Fruit fly (Drosophila melanogaster) whole organism, embryonic: ENCODE results near the gene CG6766.
A peak's percentile ranks its signal among the peaks of the same experiment; 100 is the strongest.

ENCODE experiments used
- Atf6 ChIP-seq: fragments of 200-800 bp; sonication (Bioruptor generic); IDR thresholded peaks from 2 replicates; pipeline ENCODE4 v1.3.6; 2022; ENCODE audit warnings: missing biosample characterization, missing genetic modification characterization
- CG11247 ChIP-seq: fragments of 200-800 bp; sonication (Bioruptor generic); IDR thresholded peaks from 2 replicates; pipeline ENCODE4 v1.3.6; 2022; ENCODE audit warnings: missing biosample characterization, missing genetic modification characterization
- CG12942 ChIP-seq: fragments of 200-800 bp; sonication (Bioruptor generic); optimal IDR thresholded peaks from 3 replicates; lab custom pipeline; 2016; ENCODE audit warnings: missing biosample characterization, missing genetic modification characterization
- CG17361 ChIP-seq: fragments of 200-800 bp; sonication (Bioruptor generic); IDR thresholded peaks from 3 replicates; pipeline ENCODE4 v1.3.6; 2022; ENCODE audit warnings: missing biosample characterization, missing genetic modification characterization
- CG2199 ChIP-seq: fragments of 200-800 bp; sonication (Bioruptor generic); IDR thresholded peaks from 3 replicates; pipeline ENCODE4 v1.3.6; 2022; ENCODE audit warnings: missing biosample characterization, missing genetic modification characterization
- CG31441 ChIP-seq: fragments of 200-800 bp; sonication (Bioruptor generic); IDR thresholded peaks from 2 replicates; pipeline ENCODE4 v1.3.6; 2022; ENCODE audit warnings: missing biosample characterization, missing genetic modification characterization
- CG32532 ChIP-seq: fragments of 200-800 bp; sonication (Bioruptor generic); IDR thresholded peaks from 2 replicates; pipeline ENCODE4 v1.3.6; 2022; ENCODE audit warnings: missing biosample characterization, missing genetic modification characterization
- CG33213 ChIP-seq: fragments of 200-800 bp; sonication (Bioruptor generic); optimal IDR thresholded peaks from 3 replicates; lab custom pipeline; 2016; ENCODE audit warnings: missing biosample characterization, missing genetic modification characterization
- CG4282 ChIP-seq: fragments of 200-800 bp; sonication (Bioruptor generic); optimal IDR thresholded peaks from 2 replicates; lab custom pipeline; 2016; ENCODE audit warnings: missing biosample characterization, missing genetic modification characterization
- CG4360 ChIP-seq: fragments of 200-800 bp; sonication (Bioruptor generic); IDR thresholded peaks from 2 replicates; pipeline ENCODE4 v1.3.6; 2022; ENCODE audit warnings: missing biosample characterization, missing genetic modification characterization
- CG43689 ChIP-seq: fragments of 200-800 bp; sonication (Bioruptor generic); IDR thresholded peaks from 2 replicates; pipeline ENCODE4 v1.3.6; 2022; ENCODE audit warnings: missing biosample characterization, missing genetic modification characterization
- CG4404 ChIP-seq: fragments of 200-800 bp; sonication (Bioruptor generic); IDR thresholded peaks from 2 replicates; pipeline ENCODE4 v1.3.6; 2022; ENCODE audit warnings: missing biosample characterization, missing genetic modification characterization
- CG4617 ChIP-seq: fragments of 200-800 bp; sonication (Bioruptor generic); optimal IDR thresholded peaks from 3 replicates; lab custom pipeline; 2016; ENCODE audit warnings: missing biosample characterization, missing genetic modification characterization, borderline replicate concordance
- CG4820 ChIP-seq: fragments of 200-800 bp; sonication (Bioruptor generic); optimal IDR thresholded peaks from 3 replicates; lab custom pipeline; 2016; ENCODE audit warnings: missing biosample characterization, missing genetic modification characterization
- CG6683 ChIP-seq: fragments of 200-800 bp; sonication (Bioruptor generic); optimal IDR thresholded peaks from 2 replicates; lab custom pipeline; 2017; ENCODE audit warnings: missing biosample characterization, mild to moderate bottlenecking, missing genetic modification characterization, missing genetic modification reagents
- CG7372 ChIP-seq: fragments of 200-800 bp; sonication (Bioruptor generic); IDR thresholded peaks from 2 replicates; pipeline ENCODE4 v1.3.6; 2022; ENCODE audit warnings: missing biosample characterization, missing genetic modification characterization
- CG7556 ChIP-seq: fragments of 200-800 bp; sonication (Bioruptor generic); optimal IDR thresholded peaks from 2 replicates; lab custom pipeline; 2017; ENCODE audit warnings: missing biosample characterization, mild to moderate bottlenecking, missing genetic modification characterization
- CG7745 ChIP-seq: fragments of 200-800 bp; sonication (Bioruptor generic); optimal IDR thresholded peaks from 2 replicates; lab custom pipeline; 2018; ENCODE audit warnings: missing biosample characterization, mild to moderate bottlenecking, missing genetic modification characterization, moderate library complexity
- Dip2 ChIP-seq: fragments of 200-800 bp; sonication (Bioruptor generic); IDR thresholded peaks from 2 replicates; pipeline ENCODE4 v1.3.6; 2022; ENCODE audit warnings: missing biosample characterization, missing genetic modification characterization
- Dip3 ChIP-seq: fragments of 200-800 bp; sonication (Bioruptor generic); optimal IDR thresholded peaks from 3 replicates; lab custom pipeline; 2016; ENCODE audit warnings: missing biosample characterization, missing genetic modification characterization
- Drgx ChIP-seq: fragments of 200-800 bp; sonication (Bioruptor generic); IDR thresholded peaks from 2 replicates; pipeline ENCODE4 v1.3.6; 2022; ENCODE audit warnings: missing biosample characterization, missing genetic modification characterization
- Fer1 ChIP-seq: fragments of 200-800 bp; sonication (Bioruptor generic); optimal IDR thresholded peaks from 2 replicates; lab custom pipeline; 2017; ENCODE audit warnings: missing biosample characterization, mild to moderate bottlenecking, missing genetic modification characterization
- GATAe ChIP-seq: fragments of 200-800 bp; sonication (Bioruptor generic); conservative IDR thresholded peaks from 2 replicates; pipeline ENCODE4 v1.3.6; 2022; ENCODE audit warnings: missing biosample characterization, missing genetic modification characterization
- H2.0 ChIP-seq: fragments of 200-800 bp; sonication (Bioruptor generic); IDR thresholded peaks from 2 replicates; pipeline ENCODE4 v1.3.6; 2022; ENCODE audit warnings: missing biosample characterization, missing genetic modification characterization
- HmgD ChIP-seq: fragments of 200-800 bp; sonication (Bioruptor generic); optimal IDR thresholded peaks from 3 replicates; lab custom pipeline; 2016; ENCODE audit warnings: missing biosample characterization, missing genetic modification characterization
- Hmr ChIP-seq: fragments of 200-800 bp; sonication (Bioruptor generic); optimal IDR thresholded peaks from 3 replicates; lab custom pipeline; 2017; ENCODE audit warnings: mild to moderate bottlenecking, missing biosample characterization, missing genetic modification reagents, missing genetic modification characterization
- Lhr ChIP-seq: fragments of 200-800 bp; sonication (Bioruptor generic); optimal IDR thresholded peaks from 3 replicates; lab custom pipeline; 2017; ENCODE audit warnings: mild to moderate bottlenecking, missing biosample characterization, missing genetic modification reagents, missing genetic modification characterization
- Nf-YC ChIP-seq: fragments of 200-800 bp; optimal IDR thresholded peaks from 3 replicates; lab custom pipeline; 2019; ENCODE audit warnings: missing biosample characterization, mild to moderate bottlenecking, missing genetic modification characterization, moderate library complexity
- NfI ChIP-seq: fragments of 200-800 bp; sonication (Bioruptor generic); optimal IDR thresholded peaks from 3 replicates; lab custom pipeline; 2018; ENCODE audit warnings: missing biosample characterization, mild to moderate bottlenecking, missing genetic modification characterization, moderate library complexity
- Ravus ChIP-seq: fragments of 200-800 bp; sonication (Bioruptor generic); IDR thresholded peaks from 2 replicates; pipeline ENCODE4 v1.3.6; 2022; ENCODE audit warnings: missing biosample characterization, missing genetic modification characterization
- Tbp ChIP-seq: fragments of >200 bp; optimal IDR thresholded peaks from 2 replicates; lab custom pipeline; 2018; ENCODE audit warnings: missing biosample characterization, missing genetic modification characterization
- Usf ChIP-seq: fragments of 200-800 bp; sonication (Bioruptor generic); optimal IDR thresholded peaks from 2 replicates; lab custom pipeline; 2017; ENCODE audit warnings: missing genotype, missing biosample characterization, missing genetic modification characterization
- abd-A ChIP-seq: fragments of 200-800 bp; sonication (Bioruptor generic); optimal IDR thresholded peaks from 3 replicates; lab custom pipeline; 2019; ENCODE audit warnings: missing biosample characterization, mild to moderate bottlenecking, missing genetic modification characterization, moderate library complexity
- ac ChIP-seq: fragments of 200-800 bp; sonication (Bioruptor generic); optimal IDR thresholded peaks from 3 replicates; lab custom pipeline; 2017; ENCODE audit warnings: missing biosample characterization, mild to moderate bottlenecking, missing genetic modification characterization
- aop ChIP-seq: fragments of 200-800 bp; sonication (Bioruptor generic); IDR thresholded peaks from 2 replicates; pipeline ENCODE4 v1.3.6; 2022; ENCODE audit warnings: missing biosample characterization, missing genetic modification characterization
- croc ChIP-seq: fragments of 200-800 bp; sonication (Bioruptor generic); conservative IDR thresholded peaks from 3 replicates; pipeline ENCODE4 v1.3.6; 2022; ENCODE audit warnings: missing biosample characterization, missing genetic modification characterization
- crol ChIP-seq: fragments of 200-800 bp; sonication (Bioruptor generic); IDR thresholded peaks from 2 replicates; pipeline ENCODE4 v1.3.6; 2022; ENCODE audit warnings: missing biosample characterization, missing genetic modification characterization
- cwo ChIP-seq: fragments of 200-800 bp; sonication (Bioruptor generic); optimal IDR thresholded peaks from 3 replicates; lab custom pipeline; 2017; ENCODE audit warnings: missing biosample characterization, missing genetic modification characterization, mild to moderate bottlenecking, moderate library complexity, missing genetic modification reagents
- dan ChIP-seq: fragments of 200-800 bp; sonication (Bioruptor generic); IDR thresholded peaks from 2 replicates; pipeline ENCODE4 v1.3.6; 2022; ENCODE audit warnings: missing biosample characterization, missing genetic modification characterization
- ftz-f1 ChIP-seq: fragments of 200-800 bp; sonication (Bioruptor generic); optimal IDR thresholded peaks from 2 replicates; lab custom pipeline; 2016; ENCODE audit warnings: missing biosample characterization, missing genetic modification characterization
- grn ChIP-seq: fragments of 200-800 bp; sonication (Bioruptor generic); optimal IDR thresholded peaks from 3 replicates; lab custom pipeline; 2017; ENCODE audit warnings: missing biosample characterization, missing genetic modification characterization
- lola ChIP-seq, 3 experiments: fragments of >200 bp in 2 of 3; fragments of 200-800 bp in 1 of 3; sonication (Bioruptor generic) in 1 of 3; optimal IDR thresholded peaks; 2 replicates each; lab custom pipeline; 2017 to 2019; ENCODE audit warnings: missing biosample characterization in 3 of 3, missing genetic modification characterization in 3 of 3, mild to moderate bottlenecking in 1 of 3, moderate library complexity in 1 of 3
- maf-S ChIP-seq: fragments of 200-800 bp; sonication (Bioruptor generic); optimal IDR thresholded peaks from 2 replicates; lab custom pipeline; 2016; ENCODE audit warnings: missing biosample characterization, missing genetic modification characterization
- nerfin-2 ChIP-seq: fragments of 200-800 bp; sonication (Bioruptor generic); IDR thresholded peaks from 2 replicates; pipeline ENCODE4 v1.3.6; 2022; ENCODE audit warnings: missing biosample characterization, missing genetic modification characterization; ENCODE audit not compliant: partially characterized antibody
- pnt ChIP-seq: fragments of 200-800 bp; sonication (Bioruptor generic); optimal IDR thresholded peaks from 3 replicates; lab custom pipeline; 2016; ENCODE audit warnings: missing biosample characterization, missing genetic modification characterization
- ssp ChIP-seq: fragments of 200-800 bp; sonication (Bioruptor generic); IDR thresholded peaks from 2 replicates; pipeline ENCODE4 v1.3.6; 2022; ENCODE audit warnings: missing biosample characterization, missing genetic modification characterization
- tin ChIP-seq: fragments of 200-800 bp; sonication (Bioruptor generic); optimal IDR thresholded peaks from 3 replicates; lab custom pipeline; 2016; ENCODE audit warnings: missing biosample characterization, missing genetic modification characterization
- toy ChIP-seq: fragments of 200-800 bp; sonication (Bioruptor generic); IDR thresholded peaks from 2 replicates; pipeline ENCODE4 v1.3.6; 2022; ENCODE audit warnings: missing biosample characterization, missing genetic modification characterization

The CG6766 gene

dm6 chr2L:12045941-12046855 is 5.7 kb upstream of the CG6766 start, which contains the start of gene CG6770 (continued):
- peak; percentile 33 for TF ChIP-seq CG12942
- no peak for TF ChIP-seq dan
- no peak for TF ChIP-seq grn (GFP tag; lab: Kevin White, UChicago)
- TF ChIP-seq CG2199 (GFP tag; lab: Robert Waterston, UW), result no peak
- TF ChIP-seq Usf (GFP tag; lab: Kevin White, UChicago), result peak; percentile 22
- no peak; the same call in 1 of the 2 replicates for TF ChIP-seq CG43689
- TF ChIP-seq CG4404, result peak; percentile 57; the same call in 1 of the 2 replicates
- peak; percentile 82 for TF ChIP-seq CG11247
- TF ChIP-seq croc (GFP tag; lab: Robert Waterston, UW), result 0 out of 3 replicates have a peak, but pooled peaks have one; percentile 23
- TF ChIP-seq GATAe, result no peak
- TF ChIP-seq ssp, result peak; percentile 68; the same call in 1 of the 2 replicates
- TF ChIP-seq H2.0, result peak; percentile 73
- TF ChIP-seq CG7745 (tag; lab: Kevin White, UChicago), result no peak
- TF ChIP-seq CG17361 (GFP tag; lab: Robert Waterston, UW), result peak; percentile 81
- TF ChIP-seq Lhr, result peak; percentile 32
- TF ChIP-seq Dip2, result no peak
- peak; percentile 87 for TF ChIP-seq Drgx (GFP tag; lab: Robert Waterston, UW)
- TF ChIP-seq Ravus (GFP tag; lab: Robert Waterston, UW), result no peak; the same call in 1 of the 2 replicates
- peak; percentile 90 for TF ChIP-seq Atf6 (GFP tag; lab: Robert Waterston, UW)
- TF ChIP-seq Hmr (GFP tag; lab: Kevin White, UChicago), result peak; percentile 88
- no peak for TF ChIP-seq pnt
- TF ChIP-seq lola (GFP tag; optimal IDR thresholded peaks at IDR 0.05; lab: Kevin White, UChicago), result peak in 1 of 3 experiments; percentile 19

DNA sequence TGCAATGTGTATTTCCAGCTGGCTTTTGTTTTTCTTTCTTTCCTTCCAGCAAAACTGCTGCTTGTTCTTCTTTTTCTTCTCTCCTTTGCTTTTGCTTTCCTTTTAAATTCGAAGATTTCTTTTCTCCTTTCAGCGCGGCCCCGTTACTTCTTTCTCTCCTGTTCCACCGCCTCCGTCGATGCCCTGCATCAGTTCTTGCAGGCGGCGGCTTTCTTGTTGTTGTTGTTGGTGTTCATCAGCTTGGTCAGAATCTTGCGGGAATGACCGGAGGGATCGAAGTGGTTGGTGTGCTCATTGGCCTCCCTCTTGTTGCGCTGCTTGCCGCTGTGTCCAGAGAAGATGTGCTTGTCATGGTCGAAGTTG is 5.1 kb upstream of the CG6766 start:
- TF ChIP-seq crol (GFP tag; lab: Robert Waterston, UW) (0 out of 2 replicates have a peak, but pooled peaks have one; percentile 39), Dip3 (GFP tag; lab: Kevin White, UChicago) (no peak), CG33213 (GFP tag; lab: Kevin White, UChicago) (no peak), Nf-YC (tag; lab: Kevin White, UChicago) (no peak), aop (GFP tag; lab: Robert Waterston, UW) (no peak), toy (GFP tag; lab: Robert Waterston, UW) (no peak), maf-S (no peak), CG7556 (no peak), CG4360 (GFP tag; lab: Robert Waterston, UW) (peak; percentile 65), ftz-f1 (no peak), abd-A (no peak), HmgD (GFP tag; lab: Kevin White, UChicago) (no peak)

- TF ChIP-seq tin (GFP tag; lab: Kevin White, UChicago) (peak; percentile 56), CG31441 (GFP tag; lab: Robert Waterston, UW) (peak; percentile 66), CG4282 (GFP tag; lab: Kevin White, UChicago) (peak; percentile 64), CG4820 (GFP tag; lab: Kevin White, UChicago) (peak; percentile 60), CG7372 (GFP tag; lab: Robert Waterston, UW) (no peak), CG4617 (GFP tag; lab: Kevin White, UChicago) (peak; percentile 49), ac (GFP tag; lab: Kevin White, UChicago) (peak; percentile 78), nerfin-2 (GFP tag; lab: Robert Waterston, UW) (no peak), Tbp (GFP tag; lab: Kevin White, UChicago) (no peak), CG32532 (GFP tag; lab: Robert Waterston, UW) (peak; percentile 38; the same call in 1 of the 2 replicates), NfI (peak; percentile 67), Fer1 (GFP tag; lab: Kevin White, UChicago) (peak; percentile 90), CG6683 (peak; percentile 62), cwo (peak; percentile 60)
These were observed 4.3 kb upstream of the CG6766 start, which contains the start of gene CG6785 for dm6 chr2L:12044613-12045350. CG6785 (minus strand) TSS chr2L:12045200.
